Fruit fly (Drosophila melanogaster): ENCODE data around the gene Dpck.

Gene Dpck

DNA sequence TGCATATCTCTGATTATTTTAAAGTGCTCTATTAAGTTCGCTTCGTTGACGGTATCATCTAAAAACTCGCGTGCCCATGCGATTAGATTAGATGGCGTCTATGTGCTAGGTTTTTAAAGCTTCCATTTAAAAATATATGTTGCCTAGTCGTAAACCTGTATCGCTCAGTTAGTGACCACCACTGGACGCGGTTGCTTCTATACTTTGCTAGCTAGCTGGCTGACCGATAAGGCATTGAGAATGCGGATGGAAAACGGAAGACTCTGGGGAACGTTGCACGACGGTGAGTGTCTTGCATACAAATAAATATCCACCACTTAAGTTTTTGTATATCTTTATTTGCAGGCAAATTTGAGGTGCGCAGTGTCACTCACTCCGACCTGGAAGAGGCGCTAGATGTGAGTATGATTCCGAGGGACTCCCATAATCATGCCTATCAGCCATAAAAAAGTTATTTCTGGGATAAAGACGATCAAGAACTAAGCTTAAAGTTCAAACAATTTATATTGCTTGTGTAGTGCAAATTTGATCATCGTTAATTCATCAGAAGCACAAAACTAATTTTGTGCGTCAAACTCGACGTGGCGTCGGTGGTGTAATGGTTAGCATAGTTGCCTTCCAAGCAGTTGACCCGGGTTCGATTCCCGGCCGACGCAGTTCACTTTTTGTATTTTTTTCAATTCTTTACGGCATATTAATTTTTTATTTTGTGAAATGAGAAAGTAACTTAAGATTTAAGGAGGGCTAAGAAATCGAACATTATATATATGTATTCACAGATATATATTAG is 47.5 kb downstream of the Dpck start, which contains the start of gene CG31248 (continued):
- TF ChIP-seq vfl (GFP tag; optimal IDR thresholded peaks at IDR 0.05) (no peak), CG7987 (GFP tag; optimal IDR thresholded peaks at IDR 0.05) (no peak), inv (GFP tag; IDR thresholded peaks at IDR 0.05; ENCODE audit: partially characterized antibody) (peak; percentile 10; the same call in 1 of the 2 replicates), lab (GFP tag; optimal IDR thresholded peaks at IDR 0.05) (peak; percentile 26), CG6791 (GFP tag; IDR thresholded peaks at IDR 0.05; ENCODE audit: partially characterized antibody) (peak; percentile 83), sug (tag; optimal IDR thresholded peaks at IDR 0.05) (peak; percentile 72), NC2α (GFP tag; optimal IDR thresholded peaks at IDR 0.05) (no peak), Hey (tag; optimal IDR thresholded peaks at IDR 0.05) (no peak), CG2678 (tag; optimal IDR thresholded peaks at IDR 0.05) (no peak), unc-4 (GFP tag; IDR thresholded peaks at IDR 0.05; ENCODE audit: partially characterized antibody) (0 out of 2 replicates have a peak, but pooled peaks have one; percentile 45), CG13624 (GFP tag; optimal IDR thresholded peaks at IDR 0.05) (no peak), Awh (GFP tag; IDR thresholded peaks at IDR 0.05) (no peak), jing (GFP tag; optimal IDR thresholded peaks at IDR 0.05) (no peak), CG10267 (tag; optimal IDR thresholded peaks at IDR 0.05) (no peak), Taf1 (GFP tag; IDR thresholded peaks at IDR 0.05) (no peak), fd3F (GFP tag; optimal IDR thresholded peaks at IDR 0.05) (no peak), Hand (GFP tag; optimal IDR thresholded peaks at IDR 0.05) (no peak), CG2202 (tag; optimal IDR thresholded peaks at IDR 0.05) (no peak), CTCF (GFP tag; optimal IDR thresholded peaks at IDR 0.05) (peak; percentile 74), tll (GFP tag; optimal IDR thresholded peaks at IDR 0.05) (no peak), pho (GFP tag; optimal IDR thresholded peaks at IDR 0.05) (peak; percentile 3), HLH4C (GFP tag; IDR thresholded peaks at IDR 0.05; ENCODE audit: partially characterized antibody) (peak; percentile 63), chinmo (GFP tag; IDR thresholded peaks at IDR 0.05; ENCODE audit: partially characterized antibody) (peak; percentile 52; the same call in 1 of the 4 replicates), Drgx (GFP tag; IDR thresholded peaks at IDR 0.05) (no peak), Fer1 (GFP tag; optimal IDR thresholded peaks at IDR 0.05) (peak; percentile 68), CG9817 (tag; optimal IDR thresholded peaks at IDR 0.05) (no peak), nom (GFP tag; optimal IDR thresholded peaks at IDR 0.05) (no peak), CG9437 (GFP tag; optimal IDR thresholded peaks at IDR 0.05) (no peak), ato (GFP tag; IDR thresholded peaks at IDR 0.05; ENCODE audit: partially characterized antibody) (peak; percentile 67), Nf-YA (GFP tag; IDR thresholded peaks at IDR 0.05) (no peak), Hr78 (GFP tag; optimal IDR thresholded peaks at IDR 0.05) (no peak), exex (tag; optimal IDR thresholded peaks at IDR 0.05) (peak; percentile 82), zen (tag; optimal IDR thresholded peaks at IDR 0.05) (no peak), Side (GFP tag; optimal IDR thresholded peaks at IDR 0.05) (peak; percentile 35), CG1792 (GFP tag; optimal IDR thresholded peaks at IDR 0.05) (peak; percentile 10), mld (GFP tag; IDR thresholded peaks at IDR 0.05; ENCODE audit: partially characterized antibody) (peak; percentile 69; the same call in 2 of the 3 replicates), BtbVII (GFP tag; optimal IDR thresholded peaks at IDR 0.05) (peak; percentile 63), CG10543 (GFP tag; optimal IDR thresholded peaks at IDR 0.05) (peak; percentile 71), CG12104 (GFP tag; optimal IDR thresholded peaks at IDR 0.05) (no peak), Bgb (GFP tag; IDR thresholded peaks at IDR 0.05; ENCODE audit: partially characterized antibody) (peak; percentile 79), CG2120 (GFP tag; optimal IDR thresholded peaks at IDR 0.05) (no peak), CG13894 (tag; optimal IDR thresholded peaks at IDR 0.05) (peak; percentile 39), Eip74EF (GFP tag; optimal IDR thresholded peaks at IDR 0.05) (peak in 1 of 2 experiments; percentile 53), croc (GFP tag; conservative IDR thresholded peaks at IDR 0.05) (no peak), kni (GFP tag; optimal IDR thresholded peaks at IDR 0.05) (peak; percentile 12), knrl (GFP tag; IDR thresholded peaks at IDR 0.05; ENCODE audit: partially characterized antibody) (peak; percentile 58), salm (tag; optimal IDR thresholded peaks at IDR 0.05) (no peak)

All from whole organism, embryonic.